Worm (Caenorhabditis elegans): ENCODE measurements around the gene pxn-1.

Gene pxn-1

ce11 chrV:8495965-8496364 is 1.3 kb downstream of the pxn-1 start (continued):
- TF ChIP-seq tbx-9 (tag; optimal IDR thresholded peaks at IDR 0.05; ENCODE audit: borderline replicate concordance): no peak
- TF ChIP-seq ceh-91 (GFP tag; IDR thresholded peaks at IDR 0.05): 0 out of 2 replicates have a peak, but pooled peaks have one; percentile 36
- TF ChIP-seq athp-1 (tag; optimal IDR thresholded peaks at IDR 0.05): no peak
- TF ChIP-seq nhr-179 (tag; optimal IDR thresholded peaks at IDR 0.05): no peak
- peak; percentile 89 for TF ChIP-seq him-1 (tag; optimal IDR thresholded peaks at IDR 0.05)
- peak; percentile 35 for TF ChIP-seq T07F8.4 (tag; optimal IDR thresholded peaks at IDR 0.05)
- TF ChIP-seq K11D2.4 (GFP tag; IDR thresholded peaks at IDR 0.05): no peak
- TF ChIP-seq hmg-1.2 (GFP tag; IDR thresholded peaks at IDR 0.05): peak; percentile 72
- no peak for TF ChIP-seq zim-3 (tag; optimal IDR thresholded peaks at IDR 0.05)
- peak; percentile 66 for TF ChIP-seq D2030.7 (GFP tag; IDR thresholded peaks at IDR 0.05)
- TF ChIP-seq F22D6.2 (tag; optimal IDR thresholded peaks at IDR 0.05): no peak
- no peak for TF ChIP-seq lsy-27 (tag; optimal IDR thresholded peaks at IDR 0.05; ENCODE audit: borderline replicate concordance, insufficient read depth)
- peak; percentile 34 for TF ChIP-seq snpc-3.4 (tag; optimal IDR thresholded peaks at IDR 0.05)
- TF ChIP-seq ets-4 (GFP tag; optimal IDR thresholded peaks at IDR 0.05): no peak
- no peak for TF ChIP-seq unc-130 (GFP tag; optimal IDR thresholded peaks at IDR 0.05)
- no peak for TF ChIP-seq zfh-2 (GFP tag; conservative IDR thresholded peaks at IDR 0.05)
- peak; percentile 46; the same call in 1 of the 2 replicates for TF ChIP-seq Y53G8AR.9 (GFP tag; conservative IDR thresholded peaks at IDR 0.05)
- TF ChIP-seq repo-1 (tag; optimal IDR thresholded peaks at IDR 0.05): no peak
- TF ChIP-seq mel-28 (tag; optimal IDR thresholded peaks at IDR 0.05; ENCODE audit: borderline replicate concordance): no peak
- no peak for TF ChIP-seq ztf-28 (GFP tag; IDR thresholded peaks at IDR 0.05)
- no peak for TF ChIP-seq B0035.1 (tag; optimal IDR thresholded peaks at IDR 0.05)
- TF ChIP-seq ztf-22 (GFP tag; optimal IDR thresholded peaks at IDR 0.05): no peak
- TF ChIP-seq nhr-120 (GFP tag; IDR thresholded peaks at IDR 0.05): no peak
- TF ChIP-seq F49E8.2 (tag; optimal IDR thresholded peaks at IDR 0.05; ENCODE audit: insufficient read depth): peak; percentile 21
- TF ChIP-seq attf-3 (GFP tag; conservative IDR thresholded peaks at IDR 0.05): 0 out of 2 replicates have a peak, but pooled peaks have one; percentile 40
- TF ChIP-seq sea-2 (GFP tag; IDR thresholded peaks at IDR 0.05): no peak
- TF ChIP-seq bed-2 (GFP tag; IDR thresholded peaks at IDR 0.05): no peak
- TF ChIP-seq unc-62 (GFP tag; optimal IDR thresholded peaks at IDR 0.05): no peak
- no peak for TF ChIP-seq let-526 (GFP tag; IDR thresholded peaks at IDR 0.05)
- no peak for TF ChIP-seq aptf-3 (GFP tag; IDR thresholded peaks at IDR 0.05)
- TF ChIP-seq rcor-1 (GFP tag; IDR thresholded peaks at IDR 0.05): no peak
- TF ChIP-seq xnd-1 (tag; optimal IDR thresholded peaks at IDR 0.05): no peak
- peak; percentile 43 for TF ChIP-seq attf-5 (GFP tag; optimal IDR thresholded peaks at IDR 0.05)
- no peak for TF ChIP-seq mes-4 (tag; optimal IDR thresholded peaks at IDR 0.05)
- no peak for TF ChIP-seq madf-3 (GFP tag; IDR thresholded peaks at IDR 0.05)
- no peak for TF ChIP-seq ceh-58 (GFP tag; IDR thresholded peaks at IDR 0.05)
- TF ChIP-seq snpc-4 (GFP tag; optimal IDR thresholded peaks at IDR 0.05): peak; percentile 17
- peak; percentile 43 to 90 (median 68) for TF ChIP-seq snpc-4 (tag; optimal IDR thresholded peaks at IDR 0.05)
- TF ChIP-seq hlh-12 (tag; optimal IDR thresholded peaks at IDR 0.05): no peak
- peak; percentile 13; the same call in 1 of the 2 replicates for TF ChIP-seq madf-6 (GFP tag; IDR thresholded peaks at IDR 0.05)
- TF ChIP-seq Y67H2A.10 (GFP tag; conservative IDR thresholded peaks at IDR 0.05): peak; percentile 35; the same call in 1 of the 2 replicates
- TF ChIP-seq tbp1 (GFP tag; optimal IDR thresholded peaks at IDR 0.05): peak; percentile 93
- no peak for TF ChIP-seq dpff-1 (tag; optimal IDR thresholded peaks at IDR 0.05)
- TF ChIP-seq snpc-1.3 (tag; optimal IDR thresholded peaks at IDR 0.05; ENCODE audit: insufficient read depth): peak; percentile 47
- TF ChIP-seq B0261.1 (tag; optimal IDR thresholded peaks at IDR 0.05): peak; percentile 89
- TF ChIP-seq lag-1 (GFP tag; IDR thresholded peaks at IDR 0.05): no peak
- no peak for TF ChIP-seq gei-17 (GFP tag; optimal IDR thresholded peaks at IDR 0.05)
- 0 out of 2 replicates have a peak, but pooled peaks have one; percentile 77 for TF ChIP-seq Y95B8A.8 (GFP tag; IDR thresholded peaks at IDR 0.05)
- TF ChIP-seq ceh-40 (GFP tag; IDR thresholded peaks at IDR 0.05): peak; percentile 63; the same call in 1 of the 2 replicates
